Fruit fly (Drosophila melanogaster) Kc167 (cell line): Measurements from ENCODE around the gene emc.

Experiments
- Myc ChIP-seq: fragments of >200 bp; optimal IDR thresholded peaks from 2 replicates; lab custom pipeline; 2017; ENCODE audit warnings: missing external identifiers
- Sin3A ChIP-seq: fragments of >200 bp; optimal IDR thresholded peaks from 2 replicates; lab custom pipeline; 2018; ENCODE audit warnings: missing external identifiers
- h ChIP-seq: fragments of >200 bp; optimal IDR thresholded peaks from 3 replicates; lab custom pipeline; 2018; ENCODE audit warnings: missing external identifiers
- insv ChIP-seq: fragments of >200 bp; optimal IDR thresholded peaks from 3 replicates; lab custom pipeline; 2018; ENCODE audit warnings: missing external identifiers
- psq ChIP-seq: fragments of >200 bp; optimal IDR thresholded peaks from 2 replicates; lab custom pipeline; 2017; ENCODE audit warnings: missing external identifiers
- ttk ChIP-seq: sonication (Bioruptor generic); optimal IDR thresholded peaks from 2 replicates; lab custom pipeline; 2017; ENCODE audit warnings: missing external identifiers

emc gene

dm6 chr3L:748329-749198, 636 bp upstream of the emc start:
- TF ChIP-seq psq = no peak
- TF ChIP-seq h = no peak
- no peak for TF ChIP-seq Sin3A
- TF ChIP-seq Myc (lab: Kevin White, UChicago) = no peak
- TF ChIP-seq ttk (lab: Kevin White, UChicago) = no peak
- no peak for TF ChIP-seq insv

dm6 chr3L:750614-751293, 1.6 kb downstream of the emc start:
- no peak for TF ChIP-seq Myc (lab: Kevin White, UChicago)
- no peak for TF ChIP-seq Sin3A
- no peak for TF ChIP-seq psq

dm6 chr3L:751516-752125, 2.4 kb downstream of the emc start:
- TF ChIP-seq ttk (lab: Kevin White, UChicago) = no peak
- TF ChIP-seq psq = no peak
- TF ChIP-seq Myc (lab: Kevin White, UChicago) = no peak
- no peak for TF ChIP-seq insv
- TF ChIP-seq Sin3A = no peak
- no peak for TF ChIP-seq h

dm6 chr3L:753568-754156, 4.5 kb downstream of the emc start:
- TF ChIP-seq h (no peak), psq (no peak), insv (no peak), Sin3A (no peak), ttk (lab: Kevin White, UChicago) (no peak), Myc (lab: Kevin White, UChicago) (no peak)

dm6 chr3L:754612-755011, 5.4 kb downstream of the emc start:
- TF ChIP-seq ttk (lab: Kevin White, UChicago) (no peak), Myc (lab: Kevin White, UChicago) (no peak), insv (no peak), h (no peak), Sin3A (no peak), psq (no peak)

dm6 chr3L:755259-755658, 6.1 kb downstream of the emc start, which contains the start of gene hng3:
TSS of gene hng3 (minus strand) at chr3L:755489.
- no peak for TF ChIP-seq ttk (lab: Kevin White, UChicago)
- TF ChIP-seq h = no peak
- no peak for TF ChIP-seq psq
- TF ChIP-seq Sin3A = no peak
- TF ChIP-seq Myc (lab: Kevin White, UChicago) = no peak
- no peak for TF ChIP-seq insv

- TF ChIP-seq insv = no peak
- no peak for TF ChIP-seq ttk (lab: Kevin White, UChicago)
- TF ChIP-seq Myc (lab: Kevin White, UChicago) = no peak
- no peak for TF ChIP-seq psq
- TF ChIP-seq Sin3A = no peak
- TF ChIP-seq h = no peak
Observed at dm6 chr3L:756372-756771, 7.2 kb downstream of the emc start.

dm6 chr3L:758516-758915, 9.3 kb downstream of the emc start:
- no peak for TF ChIP-seq h
- TF ChIP-seq psq = no peak
- no peak for TF ChIP-seq Myc (lab: Kevin White, UChicago)
- no peak for TF ChIP-seq Sin3A

- TF ChIP-seq ttk (lab: Kevin White, UChicago) (no peak), Sin3A (no peak), Myc (lab: Kevin White, UChicago) (no peak), psq (no peak)
Observed at dm6 chr3L:760201-760600, 11.0 kb downstream of the emc start.

- TF ChIP-seq h = no peak
- TF ChIP-seq Sin3A = no peak
- no peak for TF ChIP-seq Myc (lab: Kevin White, UChicago)
- no peak for TF ChIP-seq insv
- no peak for TF ChIP-seq psq
- TF ChIP-seq ttk (lab: Kevin White, UChicago) = no peak
Observed at dm6 chr3L:761733-762132, 12.5 kb downstream of the emc start.

- TF ChIP-seq psq = no peak
- no peak for TF ChIP-seq Sin3A
- TF ChIP-seq Myc (lab: Kevin White, UChicago) = no peak
- TF ChIP-seq ttk (lab: Kevin White, UChicago) = no peak
Observed at dm6 chr3L:762331-762907, 13.2 kb downstream of the emc start.

- TF ChIP-seq h (no peak), psq (no peak), Sin3A (no peak), ttk (lab: Kevin White, UChicago) (no peak), insv (no peak), Myc (lab: Kevin White, UChicago) (no peak)
Observed at dm6 chr3L:764329-764728, 15.1 kb downstream of the emc start.

- no peak for TF ChIP-seq Myc (lab: Kevin White, UChicago)
- no peak for TF ChIP-seq insv
- TF ChIP-seq ttk (lab: Kevin White, UChicago) = no peak
- TF ChIP-seq psq = no peak
- TF ChIP-seq Sin3A = no peak
- no peak for TF ChIP-seq h
Observed at dm6 chr3L:765095-765494, 15.9 kb downstream of the emc start.
